Worm (Caenorhabditis elegans) whole organism, midembryonic: ENCODE measurements around the gene hap-1.

Source experiments
- T22C8.4 ChIP-seq: fragments of 200-800 bp; sonication (Bioruptor generic); IDR thresholded peaks from 2 replicates; pipeline ENCODE4 v1.3.6; 2022; ENCODE audit warnings: missing genetic modification characterization, missing compliant biosample characterization
- cog-1 ChIP-seq: sonication (generic microtip); optimal IDR thresholded peaks from 2 replicates; lab custom pipeline; 2016; ENCODE audit warnings: missing genetic modification characterization, missing compliant biosample characterization
- flt-1 ChIP-seq: fragments of 200-800 bp; sonication (Bioruptor generic); IDR thresholded peaks from 2 replicates; pipeline ENCODE4 v1.3.6; 2022; ENCODE audit warnings: missing genetic modification characterization, missing compliant biosample characterization
- klf-2 ChIP-seq: fragments of 200-800 bp; sonication (Bioruptor generic); conservative IDR thresholded peaks from 2 replicates; pipeline ENCODE4 v1.3.6; 2022; ENCODE audit warnings: missing genetic modification reagents, missing genetic modification characterization, missing compliant biosample characterization
- med-1 ChIP-seq: sonication (generic microtip); optimal IDR thresholded peaks from 2 replicates; lab custom pipeline; 2017; ENCODE audit warnings: missing genetic modification characterization, mild to moderate bottlenecking, missing compliant biosample characterization, antibody characterized with exemption, missing genetic modification reagents; ENCODE audit not compliant: insufficient read depth
- ref-1 ChIP-seq: fragments of 200-800 bp; sonication (Bioruptor generic); conservative IDR thresholded peaks from 2 replicates; pipeline ENCODE4 v1.3.6; 2022; ENCODE audit warnings: missing genetic modification reagents, missing genetic modification characterization, missing compliant biosample characterization
- tab-1 ChIP-seq: fragments of 200-800 bp; sonication (Bioruptor generic); IDR thresholded peaks from 2 replicates; pipeline ENCODE4 v1.3.6; 2022; ENCODE audit warnings: missing genetic modification characterization, missing compliant biosample characterization
- ztf-23 ChIP-seq: fragments of 200-800 bp; sonication (Bioruptor generic); IDR thresholded peaks from 2 replicates; pipeline ENCODE4 v1.3.6; 2022; ENCODE audit warnings: missing genetic modification reagents, missing genetic modification characterization, missing compliant biosample characterization
- ztf-29 ChIP-seq: fragments of 200-800 bp; sonication (Bioruptor generic); IDR thresholded peaks from 2 replicates; pipeline ENCODE4 v1.3.6; 2022; ENCODE audit warnings: missing genetic modification reagents, missing genetic modification characterization, missing compliant biosample characterization

The hap-1 gene

ce11 chrIII:5294281-5294680 is 30.5 kb downstream of the hap-1 start:
- no peak for TF ChIP-seq tab-1
- no peak for TF ChIP-seq ref-1 (GFP tag; lab: Robert Waterston, UW)
- TF ChIP-seq med-1: no peak
- TF ChIP-seq ztf-29 (GFP tag; lab: Robert Waterston, UW): no peak
- TF ChIP-seq T22C8.4 (GFP tag; lab: Robert Waterston, UW): no peak
- no peak for TF ChIP-seq ztf-23 (GFP tag; lab: Robert Waterston, UW)
- no peak for TF ChIP-seq cog-1 (tag; lab: Kevin White, UChicago)
- TF ChIP-seq flt-1 (GFP tag; lab: Robert Waterston, UW): no peak
- no peak for TF ChIP-seq klf-2 (GFP tag; lab: Robert Waterston, UW)

ce11 chrIII:5294867-5295266 is 31.1 kb downstream of the hap-1 start:
- peak; percentile 92 for TF ChIP-seq klf-2 (GFP tag; lab: Robert Waterston, UW)
- TF ChIP-seq flt-1 (GFP tag; lab: Robert Waterston, UW): peak; percentile 96
- TF ChIP-seq ztf-29 (GFP tag; lab: Robert Waterston, UW): peak; percentile 95
- TF ChIP-seq tab-1: peak; percentile 95
- TF ChIP-seq ztf-23 (GFP tag; lab: Robert Waterston, UW): peak; percentile 95
- peak; percentile 71 for TF ChIP-seq med-1
- peak; percentile 94 for TF ChIP-seq T22C8.4 (GFP tag; lab: Robert Waterston, UW)
- TF ChIP-seq cog-1 (tag; lab: Kevin White, UChicago): peak; percentile 78
- peak; percentile 88 for TF ChIP-seq ref-1 (GFP tag; lab: Robert Waterston, UW)

ce11 chrIII:5301786-5302268 is 38.1 kb downstream of the hap-1 start, which contains the start of the genes T15B12.2 and F52C9.5:
Gene T15B12.2 (minus strand): TSS chrIII:5301886.
Gene F52C9.5 (plus strand): TSS chrIII:5302218.
- no peak for TF ChIP-seq T22C8.4 (GFP tag; lab: Robert Waterston, UW)

ce11 chrIII:5304044-5304443 is 40.3 kb downstream of the hap-1 start:
- TF ChIP-seq T22C8.4 (GFP tag; lab: Robert Waterston, UW): no peak
- no peak for TF ChIP-seq ztf-23 (GFP tag; lab: Robert Waterston, UW)
- TF ChIP-seq cog-1 (tag; lab: Kevin White, UChicago): no peak
- no peak for TF ChIP-seq med-1
- no peak for TF ChIP-seq tab-1
- TF ChIP-seq ztf-29 (GFP tag; lab: Robert Waterston, UW): no peak
- TF ChIP-seq ref-1 (GFP tag; lab: Robert Waterston, UW): no peak
- TF ChIP-seq klf-2 (GFP tag; lab: Robert Waterston, UW): no peak
- no peak for TF ChIP-seq flt-1 (GFP tag; lab: Robert Waterston, UW)

- TF ChIP-seq klf-2 (GFP tag; lab: Robert Waterston, UW) (peak; percentile 92), ztf-23 (GFP tag; lab: Robert Waterston, UW) (peak; percentile 92), cog-1 (tag; lab: Kevin White, UChicago) (peak; percentile 49), ztf-29 (GFP tag; lab: Robert Waterston, UW) (peak; percentile 77), med-1 (no peak), flt-1 (GFP tag; lab: Robert Waterston, UW) (peak; percentile 74), T22C8.4 (GFP tag; lab: Robert Waterston, UW) (peak; percentile 77; the same call in 1 of the 2 replicates), tab-1 (peak; percentile 85), ref-1 (GFP tag; lab: Robert Waterston, UW) (peak; percentile 67)
Observed at ce11 chrIII:5305725-5306124, 42.0 kb downstream of the hap-1 start.

- TF ChIP-seq ref-1 (GFP tag; lab: Robert Waterston, UW) (no peak), flt-1 (GFP tag; lab: Robert Waterston, UW) (peak; percentile 15; the same call in 1 of the 2 replicates), T22C8.4 (GFP tag; lab: Robert Waterston, UW) (peak; percentile 94), klf-2 (GFP tag; lab: Robert Waterston, UW) (peak; percentile 61; the same call in 1 of the 2 replicates), ztf-23 (GFP tag; lab: Robert Waterston, UW) (peak; percentile 76), ztf-29 (GFP tag; lab: Robert Waterston, UW) (no peak)
Observed at ce11 chrIII:5308278-5308677, 44.5 kb downstream of the hap-1 start, which contains the start of gene mog-3. Gene mog-3 (plus strand): TSS chrIII:5308596.

- TF ChIP-seq flt-1 (GFP tag; lab: Robert Waterston, UW) (no peak), ref-1 (GFP tag; lab: Robert Waterston, UW) (no peak), med-1 (no peak), ztf-29 (GFP tag; lab: Robert Waterston, UW) (no peak), ztf-23 (GFP tag; lab: Robert Waterston, UW) (no peak), T22C8.4 (GFP tag; lab: Robert Waterston, UW) (no peak), klf-2 (GFP tag; lab: Robert Waterston, UW) (no peak), tab-1 (no peak), cog-1 (tag; lab: Kevin White, UChicago) (no peak)
Observed at ce11 chrIII:5310403-5310802, 46.7 kb downstream of the hap-1 start.

- no peak for TF ChIP-seq ztf-29 (GFP tag; lab: Robert Waterston, UW)
- TF ChIP-seq med-1: no peak
- TF ChIP-seq cog-1 (tag; lab: Kevin White, UChicago): no peak
- TF ChIP-seq T22C8.4 (GFP tag; lab: Robert Waterston, UW): no peak
- no peak for TF ChIP-seq ref-1 (GFP tag; lab: Robert Waterston, UW)
- TF ChIP-seq klf-2 (GFP tag; lab: Robert Waterston, UW): no peak
Observed at ce11 chrIII:5310940-5311339, 47.2 kb downstream of the hap-1 start, which contains the start of gene pqe-1. Gene pqe-1 (plus strand): TSS chrIII:5311240.
